Worm (Caenorhabditis elegans) whole organism, L4 larva: Measurements from ENCODE around the gene bbs-5.
A peak's percentile ranks its signal among the peaks of the same experiment; 100 is the strongest.

ENCODE experiments used
- F26F4.8 ChIP-seq: fragments of 200-800 bp; sonication (Bioruptor generic); conservative IDR thresholded peaks from 2 replicates; pipeline ENCODE4 v1.3.6; 2022; ENCODE audit warnings: missing genetic modification characterization, missing compliant biosample characterization
- F37D6.2 ChIP-seq: sonication (generic microtip); optimal IDR thresholded peaks from 2 replicates; lab custom pipeline; 2016; ENCODE audit warnings: mild to moderate bottlenecking, missing genetic modification characterization, missing compliant biosample characterization
- T20F7.1 ChIP-seq: fragments of 200-800 bp; sonication (Bioruptor generic); optimal IDR thresholded peaks from 2 replicates; lab custom pipeline; 2018; ENCODE audit warnings: mild to moderate bottlenecking, missing genetic modification characterization, missing compliant biosample characterization
- Y105C5A.15 ChIP-seq: fragments of 200-800 bp; sonication (Bioruptor generic); IDR thresholded peaks from 2 replicates; pipeline ENCODE4 v1.3.6; 2022; ENCODE audit warnings: missing genetic modification characterization, missing compliant biosample characterization
- ZK337.2 ChIP-seq: fragments of 200-800 bp; sonication (Bioruptor generic); IDR thresholded peaks from 2 replicates; pipeline ENCODE4 v1.3.6; 2022; ENCODE audit warnings: missing genetic modification reagents, missing genetic modification characterization, missing compliant biosample characterization
- aha-1 ChIP-seq: fragments of 150-350 bp; peaks from one replicate; lab custom pipeline; 2014; ENCODE audit warnings: missing biosample characterization, missing genetic modification characterization
- arid-1 ChIP-seq: fragments of 200-800 bp; sonication (Bioruptor generic); conservative IDR thresholded peaks from 2 replicates; pipeline ENCODE4 v1.3.6; 2022; ENCODE audit warnings: missing genetic modification reagents, missing genetic modification characterization, missing compliant biosample characterization
- ceh-20 ChIP-seq: fragments of 200-800 bp; sonication (Bioruptor generic); IDR thresholded peaks from 2 replicates; pipeline ENCODE4 v1.3.6; 2022; ENCODE audit warnings: missing genetic modification reagents, missing genetic modification characterization, missing compliant biosample characterization
- ceh-28 ChIP-seq: fragments of 150-350 bp; optimal IDR thresholded peaks from 2 replicates; lab custom pipeline; 2014; ENCODE audit warnings: missing biosample characterization, missing genetic modification reagents, missing genetic modification characterization
- ceh-32 ChIP-seq: sonication (generic microtip); optimal IDR thresholded peaks from 2 replicates; lab custom pipeline; 2016; ENCODE audit warnings: mild to moderate bottlenecking, missing genetic modification characterization, missing compliant biosample characterization; ENCODE audit not compliant: poor library complexity
- ceh-44 ChIP-seq: fragments of 200-800 bp; sonication (Bioruptor generic); IDR thresholded peaks from 2 replicates; pipeline ENCODE4 v1.3.6; 2022; ENCODE audit warnings: missing genetic modification reagents, missing genetic modification characterization, missing compliant biosample characterization
- ceh-82 ChIP-seq: sonication (generic microtip); optimal IDR thresholded peaks from 2 replicates; lab custom pipeline; 2017; ENCODE audit warnings: missing biosample characterization, missing genetic modification characterization
- ces-1 ChIP-seq: fragments of 150-350 bp; sonication (generic microtip); optimal IDR thresholded peaks from 4 replicates; lab custom pipeline; 2014; ENCODE audit warnings: missing biosample characterization, missing genetic modification reagents, missing genetic modification characterization
- daf-16 ChIP-seq, 3 experiments: sonication (generic microtip); optimal IDR thresholded peaks; 2 replicates each; lab custom pipeline; 2016 to 2017; ENCODE audit warnings: missing genetic modification characterization in 3 of 3, missing genetic modification reagents in 3 of 3, mild to moderate bottlenecking in 2 of 3, missing compliant biosample characterization in 2 of 3, missing biosample characterization in 1 of 3, moderate library complexity in 1 of 3
- dmd-8 ChIP-seq: fragments of 200-800 bp; sonication (Bioruptor generic); IDR thresholded peaks from 2 replicates; pipeline ENCODE4 v1.3.6; 2022; ENCODE audit warnings: missing genetic modification characterization, missing compliant biosample characterization
- egl-43 ChIP-seq: fragments of 200-800 bp; sonication (Bioruptor generic); IDR thresholded peaks from 2 replicates; pipeline ENCODE4 v1.3.6; 2022; ENCODE audit warnings: missing genetic modification reagents, missing genetic modification characterization, missing compliant biosample characterization
- hlh-11 ChIP-seq: fragments of 200-800 bp; sonication (Bioruptor generic); optimal IDR thresholded peaks from 2 replicates; lab custom pipeline; 2018; ENCODE audit warnings: mild to moderate bottlenecking, missing genetic modification characterization, missing compliant biosample characterization
- hlh-30 ChIP-seq: sonication (generic microtip); optimal IDR thresholded peaks from 2 replicates; lab custom pipeline; 2017; ENCODE audit warnings: antibody characterized with exemption, mild to moderate bottlenecking, missing genetic modification characterization, missing compliant biosample characterization; ENCODE audit not compliant: insufficient read depth
- lin-39 ChIP-seq: fragments of 150-350 bp; optimal IDR thresholded peaks from 2 replicates; lab custom pipeline; 2014; ENCODE audit warnings: missing biosample characterization, missing genetic modification reagents, missing genetic modification characterization
- lir-3 ChIP-seq: sonication (generic microtip); optimal IDR thresholded peaks from 2 replicates; lab custom pipeline; 2016; ENCODE audit warnings: mild to moderate bottlenecking, missing genetic modification characterization, missing compliant biosample characterization
- mdl-1 ChIP-seq, 2 experiments: fragments of 150-350 bp in 1 of 2; sonication (generic microtip) in 1 of 2; optimal IDR thresholded peaks; 2 replicates each; lab custom pipeline; 2014 to 2017; ENCODE audit warnings: missing biosample characterization in 2 of 2, missing genetic modification characterization in 2 of 2
- mes-2 ChIP-seq: sonication (generic microtip); optimal IDR thresholded peaks from 2 replicates; lab custom pipeline; 2016; ENCODE audit warnings: missing genotype, mild to moderate bottlenecking, missing genetic modification characterization, missing compliant biosample characterization; ENCODE audit not compliant: poor library complexity, severe bottlenecking
- nhr-102 ChIP-seq: sonication (generic microtip); optimal IDR thresholded peaks from 2 replicates; lab custom pipeline; 2016; ENCODE audit warnings: mild to moderate bottlenecking, missing genetic modification characterization, moderate library complexity, missing compliant biosample characterization
- nhr-237 ChIP-seq: sonication (generic microtip); optimal IDR thresholded peaks from 2 replicates; lab custom pipeline; 2017; ENCODE audit warnings: missing biosample characterization, missing genetic modification characterization
- nhr-28 ChIP-seq: fragments of 150-350 bp; optimal IDR thresholded peaks from 2 replicates; lab custom pipeline; 2014; ENCODE audit warnings: missing biosample characterization, missing genetic modification characterization
- nhr-42 ChIP-seq: fragments of 200-800 bp; sonication (Bioruptor generic); IDR thresholded peaks from 2 replicates; pipeline ENCODE4 v1.3.6; 2022; ENCODE audit warnings: missing genetic modification characterization, missing compliant biosample characterization
- nhr-48 ChIP-seq: sonication (generic microtip); optimal IDR thresholded peaks from 2 replicates; lab custom pipeline; 2016; ENCODE audit warnings: mild to moderate bottlenecking, missing genetic modification characterization, missing compliant biosample characterization
- nhr-77 ChIP-seq: fragments of 150-350 bp; optimal IDR thresholded peaks from 2 replicates; lab custom pipeline; 2014; ENCODE audit warnings: missing biosample characterization, missing genetic modification characterization
- php-3 ChIP-seq: fragments of 200-800 bp; sonication (Bioruptor generic); IDR thresholded peaks from 2 replicates; pipeline ENCODE4 v1.3.6; 2022; ENCODE audit warnings: missing genetic modification reagents, missing genetic modification characterization, missing compliant biosample characterization
- saeg-2 ChIP-seq: fragments of 200-800 bp; sonication (Bioruptor generic); IDR thresholded peaks from 2 replicates; pipeline ENCODE4 v1.3.6; 2022; ENCODE audit warnings: missing genetic modification reagents, missing genetic modification characterization, missing compliant biosample characterization
- set-16 ChIP-seq: fragments of 200-800 bp; sonication (Bioruptor generic); IDR thresholded peaks from 2 replicates; pipeline ENCODE4 v1.3.6; 2022; ENCODE audit warnings: missing genetic modification reagents, missing genetic modification characterization, missing compliant biosample characterization
- snpc-1.2 ChIP-seq: fragments of 200-800 bp; sonication (Bioruptor generic); IDR thresholded peaks from 2 replicates; pipeline ENCODE4 v1.3.6; 2022; ENCODE audit warnings: missing genetic modification reagents, missing genetic modification characterization, missing compliant biosample characterization
- unc-62 ChIP-seq, 3 experiments: fragments of 150-350 bp in 1 of 3; sonication (generic microtip); optimal IDR thresholded peaks in 2 of 3; peaks in 1 of 3; 1 replicate in 1 of 3; 2 replicates in 2 of 3; lab custom pipeline; 2014 to 2017; ENCODE audit warnings: missing biosample characterization in 3 of 3, missing genetic modification characterization in 3 of 3, missing genetic modification reagents in 3 of 3, missing genotype in 1 of 3
- vab-7 ChIP-seq: fragments of 200-800 bp; sonication (Bioruptor generic); IDR thresholded peaks from 2 replicates; pipeline ENCODE4 v1.3.6; 2022; ENCODE audit warnings: missing genetic modification reagents, missing genetic modification characterization, missing compliant biosample characterization
- zfp-3 ChIP-seq: fragments of 200-800 bp; sonication (Bioruptor generic); conservative IDR thresholded peaks from 2 replicates; pipeline ENCODE4 v1.3.6; 2022; ENCODE audit warnings: missing genetic modification reagents, missing genetic modification characterization, missing compliant biosample characterization
- ztf-11 ChIP-seq: fragments of 150-350 bp; optimal IDR thresholded peaks from 2 replicates; lab custom pipeline; 2014; ENCODE audit warnings: missing biosample characterization, missing genetic modification characterization
- ztf-7 ChIP-seq: fragments of 150-350 bp; optimal IDR thresholded peaks from 2 replicates; lab custom pipeline; 2014; ENCODE audit warnings: missing biosample characterization, missing genetic modification characterization

The bbs-5 gene

ce11 chrIII:10248441-10249137 is 13.0 kb downstream of the bbs-5 start, which contains the start of the genes div-1 and cor-1 (continued):
- TF ChIP-seq ceh-44 (GFP tag; lab: Robert Waterston, UW), result no peak
- TF ChIP-seq set-16 (GFP tag; lab: Robert Waterston, UW), result peak; percentile 75
- TF ChIP-seq ceh-20 (GFP tag; lab: Robert Waterston, UW), result no peak

DNA sequence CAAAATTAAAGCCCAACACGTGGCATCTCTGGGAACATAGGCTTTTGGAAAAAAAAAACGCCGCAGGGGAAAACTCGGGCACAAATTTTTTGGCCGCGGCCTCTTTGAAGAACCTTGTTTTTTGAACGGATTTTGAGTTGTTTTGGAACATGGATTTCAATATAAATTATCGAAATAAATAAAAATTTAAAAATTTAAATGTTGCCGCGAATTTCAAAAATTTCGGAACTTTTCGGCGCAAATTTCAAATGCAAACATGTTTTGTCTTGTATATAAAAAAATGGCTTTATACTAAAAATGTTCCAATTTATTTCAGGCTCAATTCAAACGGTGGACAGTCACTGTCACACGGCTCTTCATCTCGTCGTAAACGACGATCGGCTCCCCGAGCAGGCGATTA is 17.6 kb downstream of the bbs-5 start:
- TF ChIP-seq aha-1 (tag; lab: Kevin White, UChicago) (peak; percentile 95), ceh-32 (tag; lab: Kevin White, UChicago) (no peak)

- TF ChIP-seq unc-62 (GFP tag; optimal IDR thresholded peaks at IDR 0.05 in 1 of 2; lab: Kevin White, UChicago), result peak in 1 of 2 experiments; percentile 69
- TF ChIP-seq unc-62 (tag; optimal IDR thresholded peaks at IDR 0.05; lab: Kevin White, UChicago), result no peak
- no peak for TF ChIP-seq Y105C5A.15 (GFP tag; lab: Robert Waterston, UW)
- no peak for TF ChIP-seq nhr-42 (GFP tag; lab: Robert Waterston, UW)
- TF ChIP-seq hlh-11, result peak; percentile 14
- no peak for TF ChIP-seq nhr-77
- peak in 1 of 2 experiments; percentile 45 for TF ChIP-seq mdl-1 (tag; optimal IDR thresholded peaks at IDR 0.05; lab: Kevin White, UChicago)
- TF ChIP-seq, all 104 proteins: peak for 3
Observed at ce11 chrIII:10241332-10241829, 20.2 kb downstream of the bbs-5 start.

ce11 chrIII:10240073-10240472 is 21.5 kb downstream of the bbs-5 start:
- TF ChIP-seq php-3 (GFP tag; lab: Robert Waterston, UW) (no peak), arid-1 (no peak), nhr-48 (tag; lab: Kevin White, UChicago) (no peak), nhr-237 (tag; lab: Kevin White, UChicago) (no peak), aha-1 (tag; lab: Kevin White, UChicago) (peak; percentile 91), vab-7 (no peak)
- TF ChIP-seq, all 104 proteins: peak for 1

DNA sequence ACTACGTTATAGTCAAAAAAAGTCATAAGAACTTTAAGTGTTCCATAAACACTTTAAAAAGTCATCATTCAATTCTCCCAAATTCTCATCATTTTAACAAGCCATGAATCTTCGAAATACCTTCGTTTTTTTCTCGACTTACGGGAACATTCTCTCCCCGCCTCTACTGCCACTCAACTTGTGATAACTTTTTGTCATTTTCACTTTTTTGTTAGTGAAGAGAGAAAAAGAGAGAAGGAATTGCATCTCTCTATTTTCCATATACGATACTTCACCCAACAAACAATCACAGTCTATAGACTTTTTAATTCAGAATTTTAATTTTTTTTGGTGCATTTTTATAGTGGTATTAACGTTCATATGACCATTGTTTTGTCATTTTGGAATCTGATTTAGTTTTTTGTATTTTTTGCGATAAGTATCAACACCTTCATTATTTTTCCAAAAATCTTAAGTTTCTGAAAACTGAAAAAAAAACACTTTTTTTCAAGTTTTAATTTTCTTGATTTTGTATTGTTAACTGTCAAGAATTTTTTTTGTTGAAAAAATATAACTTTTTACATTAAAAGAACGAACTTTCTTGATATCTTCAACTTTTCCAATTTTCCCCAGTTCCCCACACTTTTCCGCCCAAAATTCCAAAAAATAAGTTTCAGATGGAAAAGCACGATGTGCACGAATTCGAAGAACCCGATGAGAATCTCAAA is 23.0 kb downstream of the bbs-5 start, which contains the start of gene Y70G10A.3:
Y70G10A.3 (plus strand) TSS at position 657 of the 707 bp plus-strand sequence.
- TF ChIP-seq unc-62 (GFP tag; optimal IDR thresholded peaks at IDR 0.05 in 1 of 2; lab: Kevin White, UChicago), result no peak
- TF ChIP-seq unc-62 (tag; optimal IDR thresholded peaks at IDR 0.05; lab: Kevin White, UChicago), result no peak
- no peak for TF ChIP-seq ceh-82 (tag; lab: Kevin White, UChicago)
- no peak for TF ChIP-seq snpc-1.2 (GFP tag; lab: Robert Waterston, UW)
- no peak for TF ChIP-seq zfp-3 (GFP tag; lab: Robert Waterston, UW)
- no peak for TF ChIP-seq ztf-11 (tag; lab: Kevin White, UChicago)
- no peak for TF ChIP-seq ceh-32 (tag; lab: Kevin White, UChicago)
- TF ChIP-seq nhr-102 (tag; lab: Kevin White, UChicago), result no peak
- no peak for TF ChIP-seq ceh-28 (tag; lab: Kevin White, UChicago)
- no peak for TF ChIP-seq mes-2 (tag; lab: Kevin White, UChicago)
- TF ChIP-seq ztf-7, result no peak
- no peak for TF ChIP-seq F26F4.8 (GFP tag; lab: Robert Waterston, UW)
- no peak for TF ChIP-seq egl-43
- TF ChIP-seq, all 104 proteins: peak for 0

- TF ChIP-seq nhr-28 (tag; lab: Kevin White, UChicago) (peak; percentile 11), hlh-11 (peak; percentile 33), daf-16 (GFP tag; optimal IDR thresholded peaks at IDR 0.05; lab: Kevin White, UChicago) (no peak), daf-16 (tag; optimal IDR thresholded peaks at IDR 0.05; lab: Kevin White, UChicago) (no peak), ceh-20 (GFP tag; lab: Robert Waterston, UW) (no peak), lin-39 (tag; lab: Kevin White, UChicago) (no peak), ces-1 (GFP tag; lab: Kevin White, UChicago) (no peak), nhr-77 (no peak), ZK337.2 (GFP tag; lab: Robert Waterston, UW) (no peak), dmd-8 (GFP tag; lab: Robert Waterston, UW) (no peak), F37D6.2 (no peak), hlh-30 (peak; percentile 28), T20F7.1 (no peak), saeg-2 (GFP tag; lab: Robert Waterston, UW) (no peak), lir-3 (tag; lab: Kevin White, UChicago) (no peak)
Observed at ce11 chrIII:10236291-10236871, 25.2 kb downstream of the bbs-5 start.
